Fruit fly (Drosophila melanogaster): ENCODE measurements around the gene rod.

Gene rod

DNA sequence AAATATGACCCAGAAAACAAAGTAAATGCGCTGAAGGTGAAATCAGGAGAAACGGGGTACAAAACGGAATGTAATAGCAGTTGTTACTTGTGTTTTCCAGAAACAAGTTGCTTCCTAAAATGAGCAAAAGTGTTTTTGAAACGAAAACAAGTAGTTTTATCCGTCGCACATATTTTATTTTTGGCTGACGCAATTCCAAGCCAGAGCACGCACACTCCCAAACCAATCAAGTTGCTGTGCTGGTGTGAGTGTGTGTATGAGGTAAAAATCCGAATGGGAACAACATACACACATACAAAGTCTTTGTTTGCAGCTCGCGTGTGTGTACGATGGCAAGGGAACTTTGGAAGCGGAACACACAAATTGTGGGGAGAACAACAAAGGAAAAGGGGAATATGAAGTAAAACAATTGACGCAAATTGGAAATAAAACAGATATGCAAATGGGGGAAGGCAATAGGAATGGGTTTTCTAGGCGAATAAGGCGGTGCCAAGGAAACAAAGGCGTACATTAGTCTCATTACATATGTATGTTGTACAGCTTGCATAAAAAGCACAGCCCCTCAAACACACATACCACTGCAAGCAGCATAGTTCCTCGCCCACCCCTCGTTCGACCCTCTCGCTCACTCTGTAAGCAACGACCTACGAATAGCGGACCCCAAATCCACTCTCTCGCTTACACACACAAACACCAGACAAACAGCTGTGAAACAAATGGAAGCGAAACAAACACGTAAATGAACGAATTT, 27.9 kb downstream of the rod start:
- TF ChIP-seq lz (GFP tag; optimal IDR thresholded peaks at IDR 0.05) (no peak), Gug (GFP tag; IDR thresholded peaks at IDR 0.05) (no peak), salr (GFP tag; optimal IDR thresholded peaks at IDR 0.05) (no peak), CG10631 (GFP tag; optimal IDR thresholded peaks at IDR 0.05) (no peak), net (GFP tag; optimal IDR thresholded peaks at IDR 0.05) (peak; percentile 14), Ets96B (tag; optimal IDR thresholded peaks at IDR 0.05) (no peak), Blimp-1 (GFP tag; optimal IDR thresholded peaks at IDR 0.05) (no peak), vri (GFP tag; optimal IDR thresholded peaks at IDR 0.05) (peak; percentile 87), OdsH (GFP tag; optimal IDR thresholded peaks at IDR 0.05) (no peak), Eip78C (GFP tag) (peak; percentile 72), fkh (GFP tag; optimal IDR thresholded peaks at IDR 0.05) (peak; percentile 91), CG6276 (GFP tag; optimal IDR thresholded peaks at IDR 0.05) (peak; percentile 98), Hr39 (GFP tag; optimal IDR thresholded peaks at IDR 0.05) (no peak), CG11294 (GFP tag; IDR thresholded peaks at IDR 0.05) (no peak), CG8119 (GFP tag; IDR thresholded peaks at IDR 0.05) (no peak), Eip93F (GFP tag; optimal IDR thresholded peaks at IDR 0.05) (peak; percentile 56), CG6854 (GFP tag; optimal IDR thresholded peaks at IDR 0.05) (no peak), Hr38 (GFP tag; optimal IDR thresholded peaks at IDR 0.05) (no peak), CG11902 (GFP tag; optimal IDR thresholded peaks at IDR 0.05) (no peak), CG31627 (GFP tag; optimal IDR thresholded peaks at IDR 0.05) (no peak), CG3919 (GFP tag; optimal IDR thresholded peaks at IDR 0.05) (no peak), eg (GFP tag; IDR thresholded peaks at IDR 0.05) (no peak), acj6 (GFP tag; optimal IDR thresholded peaks at IDR 0.05) (no peak), pdm3 (GFP tag; optimal IDR thresholded peaks at IDR 0.05) (no peak), CG9139 (GFP tag; optimal IDR thresholded peaks at IDR 0.05) (peak; percentile 55), svp (GFP tag) (peak; percentile 72), Hr4 (GFP tag; optimal IDR thresholded peaks at IDR 0.05) (no peak), Lpt (GFP tag; optimal IDR thresholded peaks at IDR 0.05) (peak; percentile 44), ss (GFP tag; optimal IDR thresholded peaks at IDR 0.05) (peak; percentile 39 to 48), Eip75B (GFP tag; optimal IDR thresholded peaks at IDR 0.05) (no peak), achi (GFP tag; optimal IDR thresholded peaks at IDR 0.05) (no peak), CG11762 (GFP tag; optimal IDR thresholded peaks at IDR 0.05; ENCODE audit: insufficient read depth) (no peak), CG32006 (GFP tag; optimal IDR thresholded peaks at IDR 0.05) (peak; percentile 3), topi (GFP tag; optimal IDR thresholded peaks at IDR 0.05) (no peak), dsx (GFP tag; optimal IDR thresholded peaks at IDR 0.05; ENCODE audit: poor library complexity, severe bottlenecking) (peak; percentile 47), spab (GFP tag; optimal IDR thresholded peaks at IDR 0.05) (no peak), Sox14 (GFP tag; optimal IDR thresholded peaks at IDR 0.05) (peak; percentile 95), dac (GFP tag; optimal IDR thresholded peaks at IDR 0.05) (no peak), CG6792 (GFP tag; optimal IDR thresholded peaks at IDR 0.05) (no peak), CG6808 (GFP tag; optimal IDR thresholded peaks at IDR 0.05) (peak; percentile 25), CG34406 (GFP tag; optimal IDR thresholded peaks at IDR 0.05) (no peak), Sox102F (GFP tag; optimal IDR thresholded peaks at IDR 0.05) (no peak), Sox15 (GFP tag; optimal IDR thresholded peaks at IDR 0.05) (no peak), Met (GFP tag; optimal IDR thresholded peaks at IDR 0.05) (no peak), Smox (GFP tag; optimal IDR thresholded peaks at IDR 0.05) (no peak), CG4318 (GFP tag; optimal IDR thresholded peaks at IDR 0.05) (no peak), CG10669 (GFP tag; optimal IDR thresholded peaks at IDR 0.05) (no peak), CG15336 (GFP tag; IDR thresholded peaks at IDR 0.05) (no peak), CG6163 (GFP tag; IDR thresholded peaks at IDR 0.05) (no peak), CG3032 (tag; optimal IDR thresholded peaks at IDR 0.05) (no peak), fd59A (GFP tag; optimal IDR thresholded peaks at IDR 0.05) (no peak)
